Fruit fly (Drosophila melanogaster) whole organism, adult: ENCODE results near the gene Herp.

ENCODE experiments used
- CG11617 ChIP-seq: fragments of 200-800 bp; sonication (Bioruptor generic); optimal IDR thresholded peaks from 2 replicates; lab custom pipeline; 2017; ENCODE audit warnings: mild to moderate bottlenecking, missing biosample characterization, missing genetic modification reagents, missing genetic modification characterization
- CG1620 ChIP-seq: fragments of 200-800 bp; sonication (Bioruptor generic); optimal IDR thresholded peaks from 2 replicates; lab custom pipeline; 2016; ENCODE audit warnings: missing biosample characterization, missing genetic modification characterization
- CG7101 ChIP-seq: fragments of 200-800 bp; sonication (Bioruptor generic); optimal IDR thresholded peaks from 2 replicates; lab custom pipeline; 2018; ENCODE audit warnings: missing biosample characterization, mild to moderate bottlenecking, missing genetic modification characterization, moderate library complexity
- Hr96 ChIP-seq: fragments of 200-800 bp; sonication (Bioruptor generic); optimal IDR thresholded peaks from 2 replicates; lab custom pipeline; 2016; ENCODE audit warnings: missing biosample characterization, missing genetic modification characterization
- ovo ChIP-seq: fragments of 200-800 bp; sonication (Bioruptor generic); optimal IDR thresholded peaks from 2 replicates; lab custom pipeline; 2016; ENCODE audit warnings: missing biosample characterization, missing genetic modification characterization
- pad ChIP-seq: fragments of 200-800 bp; sonication (Bioruptor generic); optimal IDR thresholded peaks from 3 replicates; lab custom pipeline; 2017; ENCODE audit warnings: missing biosample characterization, missing genetic modification characterization, mild to moderate bottlenecking, moderate library complexity, missing genetic modification reagents
- toe ChIP-seq: fragments of 200-800 bp; sonication (Bioruptor generic); optimal IDR thresholded peaks from 2 replicates; lab custom pipeline; 2016; ENCODE audit warnings: missing biosample characterization, missing genetic modification characterization

- peak; percentile 96 for TF ChIP-seq Hr96
- TF ChIP-seq ovo (GFP tag; lab: Kevin White, UChicago): peak; percentile 90
- TF ChIP-seq CG7101 (tag; lab: Kevin White, UChicago): peak; percentile 91
- peak; percentile 97 for TF ChIP-seq toe (GFP tag; lab: Kevin White, UChicago)
- TF ChIP-seq CG11617 (GFP tag; lab: Kevin White, UChicago): peak; percentile 91
- peak; percentile 79 for TF ChIP-seq pad (GFP tag; lab: Kevin White, UChicago)
- TF ChIP-seq CG1620 (GFP tag; lab: Kevin White, UChicago): peak; percentile 92
Measured at dm6 chr2L:7799804-7800433, at the start of gene Herp, which contains the start of gene r2d2.
